Worm (Caenorhabditis elegans) whole organism, late embryonic: ENCODE measurements around the gene C45G9.12.
A peak's percentile ranks its signal among the peaks of the same experiment; 100 is the strongest.

Source experiments
- F13H6.1 ChIP-seq: sonication (generic microtip); optimal IDR thresholded peaks from 2 replicates; lab custom pipeline; 2016; ENCODE audit warnings: missing genetic modification characterization, missing compliant biosample characterization
- K02D7.2 ChIP-seq: sonication (generic microtip); optimal IDR thresholded peaks from 2 replicates; lab custom pipeline; 2017; ENCODE audit warnings: mild to moderate bottlenecking, missing genetic modification characterization, missing compliant biosample characterization
- K09A11.1 ChIP-seq: sonication (generic microtip); optimal IDR thresholded peaks from 2 replicates; lab custom pipeline; 2017; ENCODE audit warnings: antibody characterized with exemption, mild to moderate bottlenecking, missing genetic modification characterization, missing compliant biosample characterization; ENCODE audit not compliant: insufficient read depth
- ahr-1 ChIP-seq: sonication (generic microtip); optimal IDR thresholded peaks from 2 replicates; lab custom pipeline; 2016; ENCODE audit warnings: missing genetic modification characterization, missing compliant biosample characterization
- ama-1 ChIP-seq: fragments of 150-350 bp; optimal IDR thresholded peaks from 2 replicates; lab custom pipeline; 2014
- ceh-14 ChIP-seq: sonication (generic microtip); optimal IDR thresholded peaks from 2 replicates; lab custom pipeline; 2016; ENCODE audit warnings: missing genotype, missing genetic modification characterization, missing compliant biosample characterization
- ceh-18 ChIP-seq: sonication (generic microtip); optimal IDR thresholded peaks from 2 replicates; lab custom pipeline; 2016; ENCODE audit warnings: missing genetic modification characterization, missing compliant biosample characterization
- ceh-2 ChIP-seq: sonication (generic microtip); optimal IDR thresholded peaks from 2 replicates; lab custom pipeline; 2016; ENCODE audit warnings: missing genotype, missing genetic modification characterization, missing compliant biosample characterization
- ceh-22 ChIP-seq: sonication (generic microtip); optimal IDR thresholded peaks from 2 replicates; lab custom pipeline; 2017; ENCODE audit warnings: missing biosample characterization, missing genetic modification characterization
- ceh-31 ChIP-seq: sonication (generic microtip); optimal IDR thresholded peaks from 2 replicates; lab custom pipeline; 2016; ENCODE audit warnings: missing genetic modification characterization, missing compliant biosample characterization
- ceh-48 ChIP-seq: sonication (generic microtip); optimal IDR thresholded peaks from 2 replicates; lab custom pipeline; 2016; ENCODE audit warnings: missing genetic modification characterization, inconsistent platforms, missing compliant biosample characterization
- ceh-6 ChIP-seq: fragments of 200-800 bp; sonication (Bioruptor generic); optimal IDR thresholded peaks from 2 replicates; lab custom pipeline; 2018; ENCODE audit warnings: mild to moderate bottlenecking, missing genetic modification characterization, missing compliant biosample characterization
- ceh-9 ChIP-seq: sonication (generic microtip); optimal IDR thresholded peaks from 2 replicates; lab custom pipeline; 2016; ENCODE audit warnings: mild to moderate bottlenecking, missing genetic modification characterization, inconsistent platforms, missing compliant biosample characterization
- che-1 ChIP-seq: sonication (generic microtip); optimal IDR thresholded peaks from 2 replicates; lab custom pipeline; 2016; ENCODE audit warnings: mild to moderate bottlenecking, missing genetic modification characterization, missing compliant biosample characterization
- dve-1 ChIP-seq: sonication (generic microtip); optimal IDR thresholded peaks from 2 replicates; lab custom pipeline; 2017; ENCODE audit warnings: antibody characterized with exemption, mild to moderate bottlenecking, missing genetic modification characterization, missing compliant biosample characterization
- elt-2 ChIP-seq: sonication (generic microtip); optimal IDR thresholded peaks from 2 replicates; lab custom pipeline; 2016; ENCODE audit warnings: missing genetic modification reagents, missing genetic modification characterization, missing compliant biosample characterization
- eyg-1 ChIP-seq: sonication (generic microtip); optimal IDR thresholded peaks from 2 replicates; lab custom pipeline; 2016; ENCODE audit warnings: missing genotype, missing genetic modification characterization, missing compliant biosample characterization
- fkh-6 ChIP-seq: sonication (generic microtip); optimal IDR thresholded peaks from 2 replicates; lab custom pipeline; 2016; ENCODE audit warnings: missing genetic modification characterization, missing compliant biosample characterization
- hlh-13 ChIP-seq: fragments of 200-800 bp; sonication (Bioruptor generic); optimal IDR thresholded peaks from 2 replicates; lab custom pipeline; 2018; ENCODE audit warnings: mild to moderate bottlenecking, missing genetic modification characterization, missing compliant biosample characterization
- hlh-15 ChIP-seq: sonication (generic microtip); optimal IDR thresholded peaks from 2 replicates; lab custom pipeline; 2016; ENCODE audit warnings: missing genetic modification characterization, missing compliant biosample characterization
- hlh-30 ChIP-seq: sonication (generic microtip); optimal IDR thresholded peaks from 2 replicates; lab custom pipeline; 2017; ENCODE audit warnings: antibody characterized with exemption, missing genetic modification characterization, missing compliant biosample characterization; ENCODE audit not compliant: insufficient read depth
- hlh-6 ChIP-seq: sonication (generic microtip); optimal IDR thresholded peaks from 2 replicates; lab custom pipeline; 2016; ENCODE audit warnings: missing genotype, missing genetic modification characterization, missing compliant biosample characterization
- lim-6 ChIP-seq: sonication (generic microtip); optimal IDR thresholded peaks from 2 replicates; lab custom pipeline; 2016; ENCODE audit warnings: missing genetic modification characterization, missing compliant biosample characterization
- lin-11 ChIP-seq: fragments of 200-800 bp; sonication (Bioruptor generic); optimal IDR thresholded peaks from 2 replicates; lab custom pipeline; 2018; ENCODE audit warnings: mild to moderate bottlenecking, missing genetic modification characterization, missing compliant biosample characterization
- madf-2 ChIP-seq: sonication (generic microtip); optimal IDR thresholded peaks from 2 replicates; lab custom pipeline; 2017; ENCODE audit warnings: missing genetic modification characterization, missing compliant biosample characterization
- pax-1 ChIP-seq: fragments of 150-350 bp; optimal IDR thresholded peaks from 2 replicates; lab custom pipeline; 2014; ENCODE audit warnings: missing biosample characterization, missing genetic modification characterization
- pha-2 ChIP-seq: sonication (generic microtip); optimal IDR thresholded peaks from 2 replicates; lab custom pipeline; 2017; ENCODE audit warnings: mild to moderate bottlenecking, missing genetic modification characterization, missing compliant biosample characterization
- pqm-1 ChIP-seq: sonication (generic microtip); optimal IDR thresholded peaks from 2 replicates; lab custom pipeline; 2016; ENCODE audit warnings: missing genetic modification characterization, missing compliant biosample characterization
- pros-1 ChIP-seq: fragments of 150-350 bp; optimal IDR thresholded peaks from 2 replicates; lab custom pipeline; 2014; ENCODE audit warnings: missing biosample characterization, missing genetic modification reagents, missing genetic modification characterization
- ref-2 ChIP-seq: sonication (generic microtip); optimal IDR thresholded peaks from 2 replicates; lab custom pipeline; 2016; ENCODE audit warnings: missing genetic modification characterization, missing compliant biosample characterization
- rnt-1 ChIP-seq: sonication (generic microtip); optimal IDR thresholded peaks from 2 replicates; lab custom pipeline; 2016; ENCODE audit warnings: missing genetic modification characterization, missing compliant biosample characterization
- sox-4 ChIP-seq: sonication (generic microtip); optimal IDR thresholded peaks from 2 replicates; lab custom pipeline; 2017; ENCODE audit warnings: mild to moderate bottlenecking, missing genetic modification characterization, inconsistent platforms, missing compliant biosample characterization
- syd-9 ChIP-seq: sonication (generic microtip); optimal IDR thresholded peaks from 2 replicates; lab custom pipeline; 2016; ENCODE audit warnings: mild to moderate bottlenecking, missing genetic modification characterization, moderate library complexity, missing compliant biosample characterization
- tbx-2 ChIP-seq: sonication (generic microtip); optimal IDR thresholded peaks from 2 replicates; lab custom pipeline; 2016; ENCODE audit warnings: missing genetic modification characterization, missing compliant biosample characterization
- tbx-7 ChIP-seq: sonication (generic microtip); optimal IDR thresholded peaks from 2 replicates; lab custom pipeline; 2016; ENCODE audit warnings: missing genotype, missing genetic modification characterization, missing compliant biosample characterization
- ttx-3 ChIP-seq: sonication (generic microtip); optimal IDR thresholded peaks from 2 replicates; lab custom pipeline; 2016; ENCODE audit warnings: missing genetic modification reagents, missing genetic modification characterization, missing compliant biosample characterization
- unc-42 ChIP-seq: sonication (generic microtip); optimal IDR thresholded peaks from 2 replicates; lab custom pipeline; 2016; ENCODE audit warnings: missing genotype, missing genetic modification characterization, missing compliant biosample characterization
- unc-86 ChIP-seq: sonication (generic microtip); optimal IDR thresholded peaks from 2 replicates; lab custom pipeline; 2016; ENCODE audit warnings: missing genetic modification characterization, missing compliant biosample characterization

C45G9.12 gene

ce11 chrIII:5031375-5031836, 40.0 kb downstream of the C45G9.12 start (continued):
- TF ChIP-seq ref-2 (tag; lab: Kevin White, UChicago): peak; percentile 91
- peak; percentile 47 for TF ChIP-seq hlh-30 (tag; lab: Kevin White, UChicago)
- TF ChIP-seq hlh-13 (GFP tag; lab: Kevin White, UChicago): peak; percentile 78
- peak; percentile 92 for TF ChIP-seq ceh-18 (tag; lab: Kevin White, UChicago)
- TF ChIP-seq unc-42 (tag; lab: Kevin White, UChicago): peak; percentile 69
- TF ChIP-seq hlh-15: peak; percentile 54
- TF ChIP-seq eyg-1 (tag; lab: Kevin White, UChicago): peak; percentile 80
- TF ChIP-seq F13H6.1 (tag; lab: Kevin White, UChicago): peak; percentile 85
- peak; percentile 86 for TF ChIP-seq K02D7.2
- TF ChIP-seq lin-11: peak; percentile 77
- TF ChIP-seq ttx-3 (tag; lab: Kevin White, UChicago): peak; percentile 81
- peak; percentile 88 for TF ChIP-seq fkh-6 (tag; lab: Kevin White, UChicago)
- peak; percentile 84 for TF ChIP-seq ceh-6
- peak; percentile 81 for TF ChIP-seq ceh-31 (tag; lab: Kevin White, UChicago)
- peak; percentile 67 for TF ChIP-seq ceh-48 (tag; lab: Kevin White, UChicago)
- peak; percentile 91 for TF ChIP-seq tbx-2 (tag; lab: Kevin White, UChicago)
- TF ChIP-seq K09A11.1 (tag; lab: Kevin White, UChicago): peak; percentile 39
- peak; percentile 75 for TF ChIP-seq unc-86 (tag; lab: Kevin White, UChicago)
- TF ChIP-seq syd-9 (tag; lab: Kevin White, UChicago): peak; percentile 87

- TF ChIP-seq ceh-2 (tag; lab: Kevin White, UChicago): no peak
- TF ChIP-seq ceh-9 (tag; lab: Kevin White, UChicago): no peak
- no peak for TF ChIP-seq pax-1 (tag; lab: Kevin White, UChicago)
- TF ChIP-seq dve-1: no peak
- TF ChIP-seq rnt-1 (tag; lab: Kevin White, UChicago): no peak
- no peak for TF ChIP-seq pros-1 (tag; lab: Kevin White, UChicago)
- TF ChIP-seq, all 69 proteins: peak for 0
Measured at ce11 chrIII:5030629-5031028, 40.8 kb downstream of the C45G9.12 start, which contains the start of gene klp-6. Gene klp-6, plus strand, starts transcription at chrIII:5030929.

- no peak for TF ChIP-seq ceh-31 (tag; lab: Kevin White, UChicago)
- TF ChIP-seq hlh-6 (tag; lab: Kevin White, UChicago): no peak
- no peak for TF ChIP-seq ceh-14
- no peak for TF ChIP-seq hlh-30 (tag; lab: Kevin White, UChicago)
- no peak for TF ChIP-seq pha-2
- no peak for TF ChIP-seq lim-6
- TF ChIP-seq ahr-1 (tag; lab: Kevin White, UChicago): no peak
- no peak for TF ChIP-seq K09A11.1 (tag; lab: Kevin White, UChicago)
- no peak for TF ChIP-seq elt-2 (tag; lab: Kevin White, UChicago)
- TF ChIP-seq, all 69 proteins: peak for 0
Measured at ce11 chrIII:5027219-5027618, 44.2 kb downstream of the C45G9.12 start.

ce11 chrIII:5026366-5026765, 45.0 kb downstream of the C45G9.12 start:
- no peak for TF ChIP-seq ama-1 (lab: Kevin White, UChicago)
- TF ChIP-seq pros-1 (tag; lab: Kevin White, UChicago): no peak
- no peak for TF ChIP-seq ceh-22
- no peak for TF ChIP-seq tbx-7 (tag; lab: Kevin White, UChicago)

- TF ChIP-seq che-1 (tag; lab: Kevin White, UChicago) (no peak), pqm-1 (tag; lab: Kevin White, UChicago) (no peak), tbx-7 (tag; lab: Kevin White, UChicago) (no peak), ama-1 (lab: Kevin White, UChicago) (peak; percentile 34), ttx-3 (tag; lab: Kevin White, UChicago) (no peak), sox-4 (tag; lab: Kevin White, UChicago) (no peak), madf-2 (tag; lab: Kevin White, UChicago) (no peak)
Measured at ce11 chrIII:5025136-5025629, 46.2 kb downstream of the C45G9.12 start.
